Worm (Caenorhabditis elegans) whole organism, late embryonic: ENCODE data around the gene Y54G2A.45.

ENCODE experiments used
- ama-1 ChIP-seq: fragments of 150-350 bp; optimal IDR thresholded peaks from 2 replicates; lab custom pipeline; 2014
- nhr-232 ChIP-seq: sonication (generic microtip); optimal IDR thresholded peaks from 2 replicates; lab custom pipeline; 2016; ENCODE audit warnings: missing genetic modification characterization, missing compliant biosample characterization
- pax-1 ChIP-seq: fragments of 150-350 bp; optimal IDR thresholded peaks from 2 replicates; lab custom pipeline; 2014; ENCODE audit warnings: missing biosample characterization, missing genetic modification characterization
- sox-4 ChIP-seq: sonication (generic microtip); optimal IDR thresholded peaks from 2 replicates; lab custom pipeline; 2017; ENCODE audit warnings: mild to moderate bottlenecking, missing genetic modification characterization, inconsistent platforms, missing compliant biosample characterization
- zip-5 ChIP-seq: sonication (generic microtip); optimal IDR thresholded peaks from 2 replicates; lab custom pipeline; 2016; ENCODE audit warnings: missing genetic modification characterization, missing compliant biosample characterization

DNA sequence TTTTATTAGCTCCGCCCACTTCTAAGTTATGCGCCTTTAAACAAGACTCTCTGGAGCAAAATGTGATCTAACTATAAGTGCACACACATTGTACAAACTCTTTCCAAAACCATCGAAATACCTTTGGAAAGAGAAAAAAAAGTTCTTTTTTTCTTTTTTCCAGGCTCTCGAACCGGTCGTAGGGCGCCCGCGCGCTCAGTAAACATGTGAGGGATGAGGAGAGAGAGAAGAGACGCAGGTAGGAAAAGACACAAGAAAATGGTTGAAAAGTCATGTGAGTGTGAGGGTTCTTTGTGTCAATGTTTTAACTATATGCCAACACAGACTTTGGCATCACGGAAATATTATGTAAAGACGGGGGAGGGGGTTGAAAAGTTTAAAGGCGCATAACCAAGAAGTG, 31.2 kb upstream of the Y54G2A.45 start:
- TF ChIP-seq nhr-232: no peak
- no peak for TF ChIP-seq pax-1
- no peak for TF ChIP-seq zip-5 (tag; lab: Kevin White, UChicago)
- TF ChIP-seq ama-1 (lab: Kevin White, UChicago): no peak
- TF ChIP-seq sox-4 (tag; lab: Kevin White, UChicago): no peak
